Worm (Caenorhabditis elegans) whole organism, dauer: ENCODE measurements around the gene cut-6.

Experiments used
- unc-62 ChIP-seq: sonication (generic microtip); optimal IDR thresholded peaks from 2 replicates; lab custom pipeline; 2017; ENCODE audit warnings: missing biosample characterization, missing genetic modification reagents, missing genetic modification characterization

The cut-6 gene

ce11 chrIII:10911160-10911559 is at the start of gene cut-6:
Gene cut-6, plus strand, starts transcription at chrIII:10911460.
- no peak for TF ChIP-seq unc-62 (GFP tag; lab: Kevin White, UChicago)

ce11 chrIII:10867086-10867485 is 44.2 kb upstream of the cut-6 start:
- no peak for TF ChIP-seq unc-62 (GFP tag; lab: Kevin White, UChicago)

ce11 chrIII:10868653-10869392 is 42.4 kb upstream of the cut-6 start, which contains the start of the genes cey-4 and vps-50:
Gene cey-4, minus strand, starts transcription at chrIII:10868703.
Gene vps-50, plus strand, starts transcription at chrIII:10869193.
- TF ChIP-seq unc-62 (GFP tag; lab: Kevin White, UChicago) = no peak

- no peak for TF ChIP-seq unc-62 (GFP tag; lab: Kevin White, UChicago)
Observed at ce11 chrIII:10869595-10869994, 41.7 kb upstream of the cut-6 start.

ce11 chrIII:10870161-10870560 is 41.1 kb upstream of the cut-6 start:
- TF ChIP-seq unc-62 (GFP tag; lab: Kevin White, UChicago) = no peak

- TF ChIP-seq unc-62 (GFP tag; lab: Kevin White, UChicago) = no peak
Observed at ce11 chrIII:10870814-10871213, 40.4 kb upstream of the cut-6 start.

- TF ChIP-seq unc-62 (GFP tag; lab: Kevin White, UChicago) = no peak
Observed at ce11 chrIII:10875132-10875531, 36.1 kb upstream of the cut-6 start, which contains the start of gene C44B9.2. Gene C44B9.2, plus strand, starts transcription at chrIII:10875432.

- TF ChIP-seq unc-62 (GFP tag; lab: Kevin White, UChicago) = no peak
Observed at ce11 chrIII:10877542-10877941, 33.7 kb upstream of the cut-6 start.

- TF ChIP-seq unc-62 (GFP tag; lab: Kevin White, UChicago) = no peak
Observed at ce11 chrIII:10880083-10880482, 31.2 kb upstream of the cut-6 start, which contains the start of gene C44B9.3. Gene C44B9.3, minus strand, starts transcription at chrIII:10880183.

ce11 chrIII:10881462-10881861 is 29.8 kb upstream of the cut-6 start, which contains the start of gene athp-1:
Gene athp-1, plus strand, starts transcription at chrIII:10881766.
- TF ChIP-seq unc-62 (GFP tag; lab: Kevin White, UChicago) = no peak

ce11 chrIII:10881996-10882395 is 29.3 kb upstream of the cut-6 start:
- TF ChIP-seq unc-62 (GFP tag; lab: Kevin White, UChicago) = no peak

- TF ChIP-seq unc-62 (GFP tag; lab: Kevin White, UChicago) = no peak
Observed at ce11 chrIII:10888824-10889223, 22.4 kb upstream of the cut-6 start.

ce11 chrIII:10894220-10894619 is 17.0 kb upstream of the cut-6 start, which contains the start of gene fbxb-87:
Gene fbxb-87, plus strand, starts transcription at chrIII:10894520.
- no peak for TF ChIP-seq unc-62 (GFP tag; lab: Kevin White, UChicago)

ce11 chrIII:10895817-10896413 is 15.3 kb upstream of the cut-6 start, which contains the start of gene com-1:
Gene com-1, plus strand, starts transcription at chrIII:10896363.
- TF ChIP-seq unc-62 (GFP tag; lab: Kevin White, UChicago) = no peak

ce11 chrIII:10902341-10902740 is 8.9 kb upstream of the cut-6 start, which contains the start of gene unc-119:
Gene unc-119, plus strand, starts transcription at chrIII:10902641.
- no peak for TF ChIP-seq unc-62 (GFP tag; lab: Kevin White, UChicago)

ce11 chrIII:10903009-10903609 is 8.2 kb upstream of the cut-6 start:
- TF ChIP-seq unc-62 (GFP tag; lab: Kevin White, UChicago) = no peak
